Worm (Caenorhabditis elegans): ENCODE results near the gene Y32F6A.4.

Y32F6A.4 gene

DNA sequence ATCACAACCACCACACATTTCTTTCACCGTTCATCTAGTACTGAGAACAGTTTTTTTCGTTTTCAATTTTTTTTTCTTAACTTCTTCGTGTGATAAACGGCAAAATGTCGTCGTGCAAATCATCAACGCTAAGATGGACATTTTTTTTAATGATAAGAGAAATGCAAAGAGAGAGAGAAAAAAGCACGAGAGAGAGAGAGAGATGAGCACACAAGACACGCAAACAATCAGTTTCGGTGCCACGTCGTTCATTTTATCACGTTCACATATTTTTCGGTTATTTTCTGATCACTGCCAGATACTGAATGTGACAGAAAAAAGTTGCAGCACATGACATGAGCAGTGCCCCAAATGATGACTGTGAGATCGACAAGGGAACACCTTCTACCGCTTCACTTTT lies 34.3 kb upstream of the Y32F6A.4 start, which contains the start of gene egl-9 (continued):
- TF ChIP-seq somi-1 (GFP tag; optimal IDR thresholded peaks at IDR 0.05) (peak; percentile 22), dox-1 (GFP tag; IDR thresholded peaks at IDR 0.05) (peak; percentile 70), let-607 (tag; optimal IDR thresholded peaks at IDR 0.05) (peak; percentile 15 to 57), cebp-1 (GFP tag; IDR thresholded peaks at IDR 0.05) (no peak), cebp-1 (tag; optimal IDR thresholded peaks at IDR 0.05) (peak; percentile 27), ceh-58 (GFP tag; IDR thresholded peaks at IDR 0.05) (no peak), nhr-179 (tag; optimal IDR thresholded peaks at IDR 0.05) (no peak), akir-1 (GFP tag; optimal IDR thresholded peaks at IDR 0.05) (no peak), madf-6 (GFP tag; IDR thresholded peaks at IDR 0.05) (no peak), atf-7 (tag; optimal IDR thresholded peaks at IDR 0.05) (peak; percentile 39), mel-28 (tag; optimal IDR thresholded peaks at IDR 0.05; ENCODE audit: borderline replicate concordance) (no peak)

DNA sequence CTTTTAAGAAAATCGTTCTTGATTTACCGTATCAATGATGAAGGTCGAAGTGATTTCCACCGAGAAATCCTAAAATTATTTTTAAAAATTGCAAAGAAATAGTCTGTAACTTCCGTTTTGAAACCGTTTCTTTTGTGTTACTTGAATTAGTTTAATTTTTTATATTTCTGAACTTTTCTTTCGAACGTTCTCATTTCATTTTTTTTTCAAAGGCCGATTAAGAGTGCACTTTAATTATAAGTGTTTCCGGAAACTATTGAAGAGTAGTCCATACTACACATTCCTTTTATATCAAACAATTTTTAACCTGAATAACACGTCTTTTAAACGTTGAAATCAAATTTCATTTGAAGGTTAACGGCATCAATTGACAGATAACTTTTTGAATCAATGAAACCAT lies 33.8 kb upstream of the Y32F6A.4 start:
- TF ChIP-seq ztf-25 (GFP tag; IDR thresholded peaks at IDR 0.05) (no peak), ekl-4 (GFP tag; IDR thresholded peaks at IDR 0.05) (no peak), F57A8.1 (GFP tag; optimal IDR thresholded peaks at IDR 0.05) (no peak), Y53F4B.3 (GFP tag; IDR thresholded peaks at IDR 0.05) (no peak), attf-5 (GFP tag; optimal IDR thresholded peaks at IDR 0.05) (no peak), fkh-3 (tag; optimal IDR thresholded peaks at IDR 0.05) (no peak), madf-10 (tag; optimal IDR thresholded peaks at IDR 0.05) (no peak), F52B5.7 (tag; optimal IDR thresholded peaks at IDR 0.05) (no peak), B0035.1 (tag; optimal IDR thresholded peaks at IDR 0.05) (no peak), Y56A3A.18 (GFP tag; IDR thresholded peaks at IDR 0.05) (no peak), F33H1.4 (GFP tag; IDR thresholded peaks at IDR 0.05) (no peak), T07F8.4 (tag; optimal IDR thresholded peaks at IDR 0.05) (no peak), F10E7.11 (tag; optimal IDR thresholded peaks at IDR 0.05) (no peak), lsy-27 (tag; optimal IDR thresholded peaks at IDR 0.05; ENCODE audit: borderline replicate concordance, insufficient read depth) (no peak), snpc-4 (GFP tag; optimal IDR thresholded peaks at IDR 0.05) (no peak), snpc-4 (tag; optimal IDR thresholded peaks at IDR 0.05) (no peak), tbx-9 (tag; optimal IDR thresholded peaks at IDR 0.05; ENCODE audit: borderline replicate concordance) (no peak), lir-1 (GFP tag; conservative IDR thresholded peaks at IDR 0.05) (no peak), sea-2 (GFP tag; IDR thresholded peaks at IDR 0.05) (no peak), ceh-27 (GFP tag; optimal IDR thresholded peaks at IDR 0.05) (no peak)

DNA sequence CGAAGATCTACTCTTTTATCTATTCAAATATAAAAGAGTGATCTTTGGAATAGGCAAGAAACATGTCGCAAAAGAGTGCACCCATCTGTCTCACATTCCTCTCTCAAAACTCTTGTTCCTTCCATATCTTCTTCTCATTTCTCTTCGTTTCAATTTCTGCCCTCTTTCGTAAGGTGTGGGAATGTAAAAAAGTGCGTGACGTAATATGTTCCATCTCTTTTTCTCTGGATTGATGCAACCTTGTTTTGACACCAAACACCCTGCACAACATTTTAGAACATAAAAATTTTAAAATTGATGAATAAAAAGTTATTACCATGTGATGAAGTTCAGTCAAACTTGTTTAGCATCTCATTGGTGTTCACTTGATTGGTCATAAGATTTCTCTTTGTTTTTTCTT lies 33.2 kb upstream of the Y32F6A.4 start:
- TF ChIP-seq B0336.3 (GFP tag; IDR thresholded peaks at IDR 0.05) (no peak), hsf-1 (GFP tag; IDR thresholded peaks at IDR 0.05) (no peak), lin-35 (GFP tag; optimal IDR thresholded peaks at IDR 0.05) (peak in 1 of 3 experiments; percentile 14), cebp-1 (GFP tag; IDR thresholded peaks at IDR 0.05) (no peak), cebp-1 (tag; optimal IDR thresholded peaks at IDR 0.05) (peak; percentile 22)

DNA sequence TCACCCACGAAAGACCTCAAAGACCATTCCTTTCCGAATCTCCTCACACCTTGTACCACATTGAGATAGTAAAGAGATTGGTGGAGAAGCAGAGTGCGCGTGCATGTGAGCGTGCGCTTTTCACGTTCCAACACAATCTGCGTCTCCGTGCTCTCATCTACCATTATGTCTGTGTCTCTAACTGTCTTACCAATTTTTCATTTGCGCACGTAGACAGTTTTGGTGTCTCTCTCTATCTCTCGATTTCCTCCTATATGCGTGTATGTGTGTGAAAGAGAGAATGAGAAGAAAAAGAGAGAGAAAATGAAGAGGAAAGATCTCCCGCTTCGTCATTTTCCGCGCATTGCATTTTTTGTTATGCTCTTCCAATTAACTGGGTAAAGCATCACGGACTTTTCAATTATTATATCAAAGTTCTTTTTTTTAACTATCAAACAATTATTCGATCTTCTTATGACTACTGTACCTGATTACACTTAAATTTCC lies 32.8 kb upstream of the Y32F6A.4 start:
- TF ChIP-seq F22D6.2 (tag; optimal IDR thresholded peaks at IDR 0.05) (no peak), mxl-1 (tag; optimal IDR thresholded peaks at IDR 0.05) (no peak), efl-1 (GFP tag; optimal IDR thresholded peaks at IDR 0.05) (no peak), lin-40 (tag; optimal IDR thresholded peaks at IDR 0.05) (peak; percentile 94), repo-1 (tag; optimal IDR thresholded peaks at IDR 0.05) (peak; percentile 23), ztf-26 (tag; optimal IDR thresholded peaks at IDR 0.05) (peak; percentile 38), ztf-6 (GFP tag; IDR thresholded peaks at IDR 0.05) (no peak), F57C9.4 (tag; optimal IDR thresholded peaks at IDR 0.05) (no peak), bed-1 (GFP tag; IDR thresholded peaks at IDR 0.05) (no peak), ztf-25 (GFP tag; IDR thresholded peaks at IDR 0.05) (no peak), hsf-1 (GFP tag; IDR thresholded peaks at IDR 0.05) (no peak), Y53F4B.3 (GFP tag; IDR thresholded peaks at IDR 0.05) (no peak), bed-2 (GFP tag; IDR thresholded peaks at IDR 0.05) (no peak), hmg-20 (GFP tag; IDR thresholded peaks at IDR 0.05) (no peak), F23B12.7 (tag; optimal IDR thresholded peaks at IDR 0.05; ENCODE audit: insufficient read depth) (no peak)

All from whole organism, young adult.